Fruit fly (Drosophila melanogaster) whole organism, embryonic: Measurements from ENCODE around the gene MED22.
A peak's percentile ranks its signal among the peaks of the same experiment; 100 is the strongest.

ENCODE experiments used
- Asciz ChIP-seq: fragments of 200-800 bp; sonication (Bioruptor generic); optimal IDR thresholded peaks from 2 replicates; lab custom pipeline; 2017; ENCODE audit warnings: missing biosample characterization, mild to moderate bottlenecking, missing genetic modification characterization, missing genetic modification reagents
- Blimp-1 ChIP-seq: fragments of 200-800 bp; sonication (Bioruptor generic); optimal IDR thresholded peaks from 3 replicates; lab custom pipeline; 2018; ENCODE audit warnings: missing biosample characterization, missing genetic modification characterization, mild to moderate bottlenecking, moderate library complexity, missing genetic modification reagents
- CG10147 ChIP-seq: fragments of 200-800 bp; sonication (Bioruptor generic); optimal IDR thresholded peaks from 2 replicates; lab custom pipeline; 2019; ENCODE audit warnings: missing biosample characterization, mild to moderate bottlenecking, missing genetic modification characterization, moderate library complexity
- CG10209 ChIP-seq: fragments of 200-800 bp; sonication (Bioruptor generic); optimal IDR thresholded peaks from 3 replicates; lab custom pipeline; 2017; ENCODE audit warnings: missing biosample characterization, mild to moderate bottlenecking, missing genetic modification characterization, missing genetic modification reagents
- CG12155 ChIP-seq: fragments of 200-800 bp; sonication (Bioruptor generic); optimal IDR thresholded peaks from 3 replicates; lab custom pipeline; 2016; ENCODE audit warnings: missing biosample characterization, missing genetic modification characterization
- CG12659 ChIP-seq: fragments of 200-800 bp; sonication (Bioruptor generic); optimal IDR thresholded peaks from 3 replicates; lab custom pipeline; 2017; ENCODE audit warnings: mild to moderate bottlenecking, missing biosample characterization, missing genetic modification reagents, missing genetic modification characterization
- CG12769 ChIP-seq: fragments of 200-800 bp; sonication (Bioruptor generic); optimal IDR thresholded peaks from 2 replicates; lab custom pipeline; 2019; ENCODE audit warnings: missing biosample characterization, mild to moderate bottlenecking, missing genetic modification characterization, moderate library complexity
- CG13424 ChIP-seq: fragments of 200-800 bp; sonication (Bioruptor generic); optimal IDR thresholded peaks from 2 replicates; lab custom pipeline; 2019; ENCODE audit warnings: missing biosample characterization, mild to moderate bottlenecking, missing genetic modification characterization, moderate library complexity
- CG13624 ChIP-seq: fragments of 200-800 bp; sonication (Bioruptor generic); optimal IDR thresholded peaks from 2 replicates; lab custom pipeline; 2016; ENCODE audit warnings: missing biosample characterization, missing genetic modification characterization
- CG15011 ChIP-seq: fragments of 200-800 bp; sonication (Bioruptor generic); optimal IDR thresholded peaks from 3 replicates; lab custom pipeline; 2018; ENCODE audit warnings: missing biosample characterization, mild to moderate bottlenecking, missing genetic modification characterization
- CG15269 ChIP-seq: fragments of 200-800 bp; sonication (Bioruptor generic); optimal IDR thresholded peaks from 2 replicates; lab custom pipeline; 2018; ENCODE audit warnings: missing biosample characterization, mild to moderate bottlenecking, missing genetic modification characterization, moderate library complexity
- CG17385 ChIP-seq: fragments of 200-800 bp; sonication (Bioruptor generic); optimal IDR thresholded peaks from 3 replicates; lab custom pipeline; 2018; ENCODE audit warnings: missing biosample characterization, mild to moderate bottlenecking, missing genetic modification characterization
- CG18476 ChIP-seq: fragments of 200-800 bp; sonication (Bioruptor generic); optimal IDR thresholded peaks from 2 replicates; lab custom pipeline; 2016; ENCODE audit warnings: missing biosample characterization, mild to moderate bottlenecking, missing genetic modification characterization
- CG30403 ChIP-seq: fragments of 200-800 bp; sonication (Bioruptor generic); optimal IDR thresholded peaks from 3 replicates; lab custom pipeline; 2016; ENCODE audit warnings: missing biosample characterization, missing genetic modification characterization
- CG32772 ChIP-seq: fragments of 200-800 bp; sonication (Bioruptor generic); IDR thresholded peaks from 2 replicates; pipeline ENCODE4 v1.3.6; 2022; ENCODE audit warnings: missing biosample characterization, missing genetic modification characterization
- CG34422 ChIP-seq: fragments of 200-800 bp; sonication (Bioruptor generic); IDR thresholded peaks from 3 replicates; pipeline ENCODE4 v1.3.6; 2022; ENCODE audit warnings: missing biosample characterization, missing genetic modification characterization
- CG4707 ChIP-seq: fragments of 200-800 bp; sonication (Bioruptor generic); optimal IDR thresholded peaks from 2 replicates; lab custom pipeline; 2018; ENCODE audit warnings: missing biosample characterization, mild to moderate bottlenecking, missing genetic modification characterization, moderate library complexity
- CG7963 ChIP-seq: fragments of 200-800 bp; sonication (Bioruptor generic); IDR thresholded peaks from 3 replicates; pipeline ENCODE4 v1.3.6; 2022; ENCODE audit warnings: missing biosample characterization, missing genetic modification characterization; ENCODE audit not compliant: partially characterized antibody
- CG8944 ChIP-seq: fragments of 200-800 bp; sonication (Bioruptor generic); optimal IDR thresholded peaks from 3 replicates; lab custom pipeline; 2016; ENCODE audit warnings: missing biosample characterization, missing genetic modification characterization
- CHES-1-like ChIP-seq: fragments of 200-800 bp; sonication (Bioruptor generic); optimal IDR thresholded peaks from 2 replicates; lab custom pipeline; 2016; ENCODE audit warnings: missing biosample characterization, missing genetic modification characterization
- D ChIP-seq, 2 experiments: fragments of 200-800 bp in 1 of 2; fragments of >200 bp in 1 of 2; sonication (Bioruptor generic) in 1 of 2; optimal IDR thresholded peaks; 2 replicates in 1 of 2; 3 replicates in 1 of 2; lab custom pipeline; 2017; ENCODE audit warnings: mild to moderate bottlenecking in 1 of 2, missing biosample characterization in 1 of 2, missing genetic modification characterization in 1 of 2, missing genetic modification reagents in 1 of 2
- Fer1 ChIP-seq: fragments of 200-800 bp; sonication (Bioruptor generic); optimal IDR thresholded peaks from 2 replicates; lab custom pipeline; 2017; ENCODE audit warnings: missing biosample characterization, mild to moderate bottlenecking, missing genetic modification characterization
- H2.0 ChIP-seq: fragments of 200-800 bp; sonication (Bioruptor generic); IDR thresholded peaks from 2 replicates; pipeline ENCODE4 v1.3.6; 2022; ENCODE audit warnings: missing biosample characterization, missing genetic modification characterization
- Hmr ChIP-seq: fragments of 200-800 bp; sonication (Bioruptor generic); optimal IDR thresholded peaks from 3 replicates; lab custom pipeline; 2017; ENCODE audit warnings: mild to moderate bottlenecking, missing biosample characterization, missing genetic modification reagents, missing genetic modification characterization
- NFAT ChIP-seq: fragments of 200-800 bp; sonication (Bioruptor generic); IDR thresholded peaks from 2 replicates; pipeline ENCODE4 v1.3.6; 2022; ENCODE audit warnings: missing biosample characterization, missing genetic modification characterization
- Oli ChIP-seq: fragments of 200-800 bp; sonication (Bioruptor generic); optimal IDR thresholded peaks from 2 replicates; lab custom pipeline; 2018; ENCODE audit warnings: missing biosample characterization, mild to moderate bottlenecking, missing genetic modification characterization, moderate library complexity
- Optix ChIP-seq: fragments of 200-800 bp; sonication (Bioruptor generic); IDR thresholded peaks from 3 replicates; pipeline ENCODE4 v1.3.6; 2022; ENCODE audit warnings: missing biosample characterization, missing genetic modification characterization
- Rx ChIP-seq: fragments of 200-800 bp; sonication (Bioruptor generic); IDR thresholded peaks from 2 replicates; pipeline ENCODE4 v1.3.6; 2022; ENCODE audit warnings: missing biosample characterization, missing genetic modification characterization
- Spps ChIP-seq: fragments of 200-800 bp; sonication (Bioruptor generic); optimal IDR thresholded peaks from 2 replicates; lab custom pipeline; 2018; ENCODE audit warnings: missing biosample characterization, mild to moderate bottlenecking, missing genetic modification characterization
- Xrp1 ChIP-seq: fragments of 200-800 bp; sonication (Bioruptor generic); IDR thresholded peaks from 2 replicates; pipeline ENCODE4 v1.3.6; 2022; ENCODE audit warnings: missing biosample characterization, missing genetic modification characterization
- ap ChIP-seq: fragments of 200-800 bp; sonication (Bioruptor generic); IDR thresholded peaks from 2 replicates; pipeline ENCODE4 v1.3.6; 2022; ENCODE audit warnings: missing biosample characterization, missing genetic modification characterization
- bcd ChIP-seq: fragments of 200-800 bp; sonication (Bioruptor generic); optimal IDR thresholded peaks from 2 replicates; lab custom pipeline; 2017; ENCODE audit warnings: missing biosample characterization, mild to moderate bottlenecking, missing genetic modification characterization
- chinmo ChIP-seq: fragments of 200-800 bp; sonication (Bioruptor generic); IDR thresholded peaks from 4 replicates; pipeline ENCODE4 v1.3.6; 2022; ENCODE audit warnings: missing biosample characterization, missing genetic modification characterization; ENCODE audit not compliant: partially characterized antibody
- chn ChIP-seq: fragments of 200-800 bp; sonication (Bioruptor generic); optimal IDR thresholded peaks from 2 replicates; lab custom pipeline; 2016; ENCODE audit warnings: missing biosample characterization, missing genetic modification characterization
- crol ChIP-seq: fragments of 200-800 bp; sonication (Bioruptor generic); IDR thresholded peaks from 2 replicates; pipeline ENCODE4 v1.3.6; 2022; ENCODE audit warnings: missing biosample characterization, missing genetic modification characterization
- fd64A ChIP-seq: fragments of 200-800 bp; sonication (Bioruptor generic); optimal IDR thresholded peaks from 3 replicates; lab custom pipeline; 2018; ENCODE audit warnings: missing biosample characterization, mild to moderate bottlenecking, missing genetic modification characterization
- gro ChIP-seq: fragments of 200-800 bp; sonication (Bioruptor generic); optimal IDR thresholded peaks from 2 replicates; lab custom pipeline; 2016; ENCODE audit warnings: missing biosample characterization, missing genetic modification characterization
- her ChIP-seq: fragments of 200-800 bp; sonication (Bioruptor generic); optimal IDR thresholded peaks from 2 replicates; lab custom pipeline; 2016; ENCODE audit warnings: missing biosample characterization, missing genetic modification characterization
- jing ChIP-seq: fragments of 200-800 bp; sonication (Bioruptor generic); optimal IDR thresholded peaks from 2 replicates; lab custom pipeline; 2018; ENCODE audit warnings: missing biosample characterization, mild to moderate bottlenecking, missing genetic modification characterization
- jumu ChIP-seq: fragments of 200-800 bp; sonication (Bioruptor generic); optimal IDR thresholded peaks from 3 replicates; lab custom pipeline; 2016; ENCODE audit warnings: missing biosample characterization, missing genetic modification characterization
- ken ChIP-seq: fragments of 200-800 bp; sonication (Bioruptor generic); IDR thresholded peaks from 3 replicates; pipeline ENCODE4 v1.3.6; 2022; ENCODE audit warnings: missing biosample characterization, missing genetic modification characterization
- lmd ChIP-seq: fragments of 200-800 bp; sonication (Bioruptor generic); IDR thresholded peaks from 2 replicates; pipeline ENCODE4 v1.3.6; 2022; ENCODE audit warnings: missing biosample characterization, missing genetic modification characterization
- onecut ChIP-seq: fragments of 200-800 bp; sonication (Bioruptor generic); IDR thresholded peaks from 2 replicates; pipeline ENCODE4 v1.3.6; 2022; ENCODE audit warnings: missing biosample characterization, missing genetic modification characterization
- pros ChIP-seq: fragments of 200-800 bp; sonication (Bioruptor generic); optimal IDR thresholded peaks from 3 replicates; lab custom pipeline; 2019; ENCODE audit warnings: missing biosample characterization, mild to moderate bottlenecking, missing genetic modification characterization, moderate library complexity
- scrt ChIP-seq: fragments of 200-800 bp; sonication (Bioruptor generic); optimal IDR thresholded peaks from 2 replicates; lab custom pipeline; 2018; ENCODE audit warnings: missing biosample characterization, mild to moderate bottlenecking, missing genetic modification characterization, moderate library complexity
- slbo ChIP-seq: fragments of 200-800 bp; sonication (Bioruptor generic); IDR thresholded peaks from 2 replicates; pipeline ENCODE4 v1.3.6; 2022; ENCODE audit warnings: missing biosample characterization, missing genetic modification characterization
- slp2 ChIP-seq: fragments of 200-800 bp; sonication (Bioruptor generic); optimal IDR thresholded peaks from 2 replicates; lab custom pipeline; 2016; ENCODE audit warnings: missing biosample characterization, missing genetic modification characterization
- ttk ChIP-seq: fragments of 200-800 bp; sonication (Bioruptor generic); IDR thresholded peaks from 2 replicates; pipeline ENCODE4 v2.1.2; 2022; ENCODE audit warnings: missing biosample characterization, missing genetic modification characterization
- vvl ChIP-seq: fragments of 200-800 bp; sonication (Bioruptor generic); IDR thresholded peaks from 2 replicates; pipeline ENCODE4 v1.3.6; 2022; ENCODE audit warnings: missing biosample characterization, missing genetic modification characterization

The MED22 gene

dm6 chrX:955873-956272, 27.9 kb downstream of the MED22 start (continued):
- TF ChIP-seq Xrp1: peak; percentile 54; the same call in 1 of the 2 replicates
- TF ChIP-seq crol (GFP tag; lab: Robert Waterston, UW): 0 out of 2 replicates have a peak, but pooled peaks have one; percentile 3
- 0 out of 3 replicates have a peak, but pooled peaks have one; percentile 65 for TF ChIP-seq Optix (GFP tag; lab: Robert Waterston, UW)
- TF ChIP-seq D (optimal IDR thresholded peaks at IDR 0.05; lab: Kevin White, UChicago): no peak
- peak; percentile 43 for TF ChIP-seq D (GFP tag; optimal IDR thresholded peaks at IDR 0.05; lab: Kevin White, UChicago)
- peak; percentile 60 for TF ChIP-seq jumu (GFP tag; lab: Kevin White, UChicago)
- TF ChIP-seq CG18476 (GFP tag; lab: Kevin White, UChicago): no peak
- TF ChIP-seq lmd (GFP tag; lab: Robert Waterston, UW): peak; percentile 73
- peak; percentile 66 for TF ChIP-seq Oli (tag; lab: Kevin White, UChicago)
- TF ChIP-seq CG12659: peak; percentile 34
- peak; percentile 75 for TF ChIP-seq Fer1 (GFP tag; lab: Kevin White, UChicago)
- peak; percentile 41 for TF ChIP-seq CG17385 (GFP tag; lab: Kevin White, UChicago)
- peak; percentile 12; the same call in 1 of the 2 replicates for TF ChIP-seq NFAT (GFP tag; lab: Robert Waterston, UW)
- peak; percentile 81 for TF ChIP-seq CG12769 (tag; lab: Kevin White, UChicago)
- peak; percentile 69 for TF ChIP-seq vvl (GFP tag; lab: Robert Waterston, UW)
- TF ChIP-seq CG8944: peak; percentile 55
- peak; percentile 41 for TF ChIP-seq CG10209 (GFP tag; lab: Kevin White, UChicago)
- TF ChIP-seq jing (GFP tag; lab: Kevin White, UChicago): peak; percentile 19
- peak; percentile 36 for TF ChIP-seq chn
- TF ChIP-seq CHES-1-like (GFP tag; lab: Kevin White, UChicago): peak; percentile 57
- peak; percentile 56 for TF ChIP-seq ttk
- no peak for TF ChIP-seq pros (GFP tag; lab: Kevin White, UChicago)
- TF ChIP-seq gro (GFP tag; lab: Kevin White, UChicago): peak; percentile 1
- peak; percentile 66 for TF ChIP-seq CG32772 (GFP tag; lab: Robert Waterston, UW)
- TF ChIP-seq CG15011 (GFP tag; lab: Kevin White, UChicago): no peak
- no peak for TF ChIP-seq fd64A (GFP tag; lab: Kevin White, UChicago)
- no peak for TF ChIP-seq chinmo (GFP tag; lab: Robert Waterston, UW)
- TF ChIP-seq CG12155 (GFP tag; lab: Kevin White, UChicago): no peak
- 0 out of 2 replicates have a peak, but pooled peaks have one; percentile 36 for TF ChIP-seq Rx (GFP tag; lab: Robert Waterston, UW)
- peak; percentile 61; the same call in 2 of the 3 replicates for TF ChIP-seq CG34422 (GFP tag; lab: Robert Waterston, UW)
- peak; percentile 57 for TF ChIP-seq Blimp-1 (GFP tag; lab: Kevin White, UChicago)
- peak; percentile 26 for TF ChIP-seq her (GFP tag; lab: Kevin White, UChicago)
- TF ChIP-seq CG13624 (GFP tag; lab: Kevin White, UChicago): peak; percentile 56
- TF ChIP-seq CG13424 (tag; lab: Kevin White, UChicago): peak; percentile 59
- no peak for TF ChIP-seq CG7963 (GFP tag; lab: Robert Waterston, UW)
- peak; percentile 62 for TF ChIP-seq CG15269 (tag; lab: Kevin White, UChicago)
- TF ChIP-seq Spps (tag; lab: Kevin White, UChicago): no peak
- peak; percentile 29 for TF ChIP-seq scrt (GFP tag; lab: Kevin White, UChicago)
- peak; percentile 18 for TF ChIP-seq Asciz (GFP tag; lab: Kevin White, UChicago)
- TF ChIP-seq CG30403 (GFP tag; lab: Kevin White, UChicago): peak; percentile 45
- peak; percentile 28; the same call in 1 of the 2 replicates for TF ChIP-seq ap (GFP tag; lab: Robert Waterston, UW)
- TF ChIP-seq CG10147 (GFP tag; lab: Kevin White, UChicago): peak; percentile 44
- TF ChIP-seq bcd: peak; percentile 55
- peak; percentile 28 for TF ChIP-seq CG4707 (GFP tag; lab: Kevin White, UChicago)
- TF ChIP-seq ken (GFP tag; lab: Robert Waterston, UW): peak; percentile 43; the same call in 1 of the 3 replicates
- peak; percentile 78 for TF ChIP-seq slbo (GFP tag; lab: Robert Waterston, UW)
- TF ChIP-seq H2.0 (GFP tag; lab: Robert Waterston, UW): 0 out of 2 replicates have a peak, but pooled peaks have one; percentile 38
- peak; percentile 43 for TF ChIP-seq slp2 (GFP tag; lab: Kevin White, UChicago)
- peak; percentile 45 for TF ChIP-seq onecut (GFP tag; lab: Robert Waterston, UW)
- TF ChIP-seq Hmr (GFP tag; lab: Kevin White, UChicago): peak; percentile 65
